In genomic region chr3L:7339216-7339742, dm6 we compare ENCODE assay signal across 5 fruit fly cellular contexts.
TF ChIP-seq lines count a peak whose summit lies in the region.

lark (plus strand) TSS chr3L:7339266.
eco (minus strand) TSS chr3L:7339340.

- no peak for TF ChIP-seq CTCF in whole organism, embryonic (GFP tag; optimal IDR thresholded peaks at IDR 0.05; lab: Kevin White, UChicago)

TF ChIP-seq in whole organism, adult, 20 proteins besides CTCF, POLR2A, EP300 and RAD21 (continues in another document):
- TF ChIP-seq CG1620 (GFP tag; optimal IDR thresholded peaks at IDR 0.05; lab: Kevin White, UChicago), result no peak
- TF ChIP-seq CG11617 (GFP tag; optimal IDR thresholded peaks at IDR 0.05; lab: Kevin White, UChicago), result no peak
- TF ChIP-seq bab1 (GFP tag; optimal IDR thresholded peaks at IDR 0.05; lab: Kevin White, UChicago), result peak; percentile 67
- peak; percentile 61 for TF ChIP-seq CG14711 (tag; optimal IDR thresholded peaks at IDR 0.05; lab: Kevin White, UChicago)
- TF ChIP-seq cic (GFP tag; optimal IDR thresholded peaks at IDR 0.05; lab: Kevin White, UChicago), result no peak
- no peak for TF ChIP-seq Crg-1 (GFP tag; optimal IDR thresholded peaks at IDR 0.05; lab: Kevin White, UChicago)
- no peak for TF ChIP-seq CG5204 (GFP tag; optimal IDR thresholded peaks at IDR 0.05; lab: Kevin White, UChicago)
- TF ChIP-seq Hr96 (GFP tag; optimal IDR thresholded peaks at IDR 0.05; lab: Kevin White, UChicago), result no peak
- TF ChIP-seq Clk (GFP tag; optimal IDR thresholded peaks at IDR 0.05; lab: Kevin White, UChicago), result no peak
- TF ChIP-seq CG7101 (tag; optimal IDR thresholded peaks at IDR 0.05; lab: Kevin White, UChicago), result no peak
- TF ChIP-seq Mnt (GFP tag; optimal IDR thresholded peaks at IDR 0.05; lab: Kevin White, UChicago), result peak; percentile 11
- no peak for TF ChIP-seq kay (GFP tag; lab: Kevin White, UChicago; ENCODE audit: borderline replicate concordance)
- TF ChIP-seq CG7045 (GFP tag; optimal IDR thresholded peaks at IDR 0.05; lab: Kevin White, UChicago), result no peak
- no peak for TF ChIP-seq CG33017 (tag; optimal IDR thresholded peaks at IDR 0.05; lab: Kevin White, UChicago)
- peak; percentile 3 for TF ChIP-seq CG12768 (GFP tag; optimal IDR thresholded peaks at IDR 0.05; lab: Kevin White, UChicago)
- no peak for TF ChIP-seq toe (GFP tag; optimal IDR thresholded peaks at IDR 0.05; lab: Kevin White, UChicago)
- no peak for TF ChIP-seq cnc (optimal IDR thresholded peaks at IDR 0.05; lab: Kevin White, UChicago)
- no peak for TF ChIP-seq ovo (GFP tag; optimal IDR thresholded peaks at IDR 0.05; lab: Kevin White, UChicago)
- TF ChIP-seq pad (GFP tag; optimal IDR thresholded peaks at IDR 0.05; lab: Kevin White, UChicago), result no peak

TF ChIP-seq in whole organism, embryonic, 481 proteins besides CTCF, POLR2A, EP300 and RAD21 (continues in another document):
- TF ChIP-seq CG1603 (tag; optimal IDR thresholded peaks at IDR 0.05; lab: Kevin White, UChicago), result peak; percentile 61
- TF ChIP-seq CG14667 (GFP tag; IDR thresholded peaks at IDR 0.05; lab: Robert Waterston, UW), result no peak
- no peak for TF ChIP-seq Mes4 (GFP tag; optimal IDR thresholded peaks at IDR 0.05; lab: Kevin White, UChicago)
- no peak for TF ChIP-seq GATAe (GFP tag; conservative IDR thresholded peaks at IDR 0.05; lab: Robert Waterston, UW)
- TF ChIP-seq CG4854 (GFP tag; optimal IDR thresholded peaks at IDR 0.05; lab: Kevin White, UChicago), result no peak
- TF ChIP-seq bbx (GFP tag; IDR thresholded peaks at IDR 0.05; lab: Robert Waterston, UW; ENCODE audit: partially characterized antibody), result peak; percentile 19; the same call in 1 of the 2 replicates
- no peak for TF ChIP-seq CG12155 (GFP tag; optimal IDR thresholded peaks at IDR 0.05; lab: Kevin White, UChicago)
- TF ChIP-seq nom (GFP tag; optimal IDR thresholded peaks at IDR 0.05; lab: Kevin White, UChicago), result peak; percentile 57
- TF ChIP-seq CG3281 (GFP tag; optimal IDR thresholded peaks at IDR 0.05; lab: Kevin White, UChicago), result no peak
- TF ChIP-seq dmrt99B (tag; optimal IDR thresholded peaks at IDR 0.05; lab: Kevin White, UChicago), result no peak
- no peak; the same call in 2 of the 3 replicates for TF ChIP-seq ci (GFP tag; IDR thresholded peaks at IDR 0.05; lab: Robert Waterston, UW)
- TF ChIP-seq H2.0 (GFP tag; IDR thresholded peaks at IDR 0.05; lab: Robert Waterston, UW), result no peak
- TF ChIP-seq CG8924 (tag; optimal IDR thresholded peaks at IDR 0.05; lab: Kevin White, UChicago), result peak; percentile 4
- TF ChIP-seq CG4404 (GFP tag; IDR thresholded peaks at IDR 0.05; lab: Robert Waterston, UW), result no peak
- no peak for TF ChIP-seq Rfx (GFP tag; IDR thresholded peaks at IDR 0.05; lab: Robert Waterston, UW)
- TF ChIP-seq CG10366 (GFP tag; IDR thresholded peaks at IDR 0.05; lab: Robert Waterston, UW), result no peak
- TF ChIP-seq MESR4 (GFP tag; optimal IDR thresholded peaks at IDR 0.05; lab: Kevin White, UChicago), result peak; percentile 98
- no peak for TF ChIP-seq chm (GFP tag; IDR thresholded peaks at IDR 0.05; lab: Robert Waterston, UW)
- TF ChIP-seq CG4617 (GFP tag; optimal IDR thresholded peaks at IDR 0.05; lab: Kevin White, UChicago; ENCODE audit: borderline replicate concordance), result peak; percentile 79

TF ChIP-seq in whole organism, prepupa, 60 proteins besides CTCF, POLR2A, EP300 and RAD21:
- TF ChIP-seq CG16779 (tag; optimal IDR thresholded peaks at IDR 0.05; lab: Kevin White, UChicago), result no peak
- no peak for TF ChIP-seq CG32006 (GFP tag; optimal IDR thresholded peaks at IDR 0.05; lab: Kevin White, UChicago)
- no peak for TF ChIP-seq Eip75B (GFP tag; optimal IDR thresholded peaks at IDR 0.05; lab: Kevin White, UChicago)
- no peak for TF ChIP-seq CG34406 (GFP tag; optimal IDR thresholded peaks at IDR 0.05; lab: Kevin White, UChicago)
- peak; percentile 57 for TF ChIP-seq CG15336 (GFP tag; IDR thresholded peaks at IDR 0.05; lab: Robert Waterston, UW)
- peak; percentile 68 for TF ChIP-seq CG6854 (GFP tag; optimal IDR thresholded peaks at IDR 0.05; lab: Kevin White, UChicago)
- no peak for TF ChIP-seq CG7368 (GFP tag; optimal IDR thresholded peaks at IDR 0.05; lab: Kevin White, UChicago)
- no peak for TF ChIP-seq Hr39 (GFP tag; optimal IDR thresholded peaks at IDR 0.05; lab: Kevin White, UChicago)
- TF ChIP-seq lz (GFP tag; optimal IDR thresholded peaks at IDR 0.05; lab: Kevin White, UChicago), result no peak
- peak; percentile 60 for TF ChIP-seq Eip78C (GFP tag; lab: Kevin White, UChicago)
- no peak for TF ChIP-seq CG3032 (tag; optimal IDR thresholded peaks at IDR 0.05; lab: Kevin White, UChicago)
- peak; percentile 6; the same call in 1 of the 3 replicates for TF ChIP-seq eg (GFP tag; IDR thresholded peaks at IDR 0.05; lab: Robert Waterston, UW)
- no peak for TF ChIP-seq CG11294 (GFP tag; IDR thresholded peaks at IDR 0.05; lab: Robert Waterston, UW)
- TF ChIP-seq CG6808 (GFP tag; optimal IDR thresholded peaks at IDR 0.05; lab: Kevin White, UChicago), result no peak
- no peak for TF ChIP-seq CG31627 (GFP tag; optimal IDR thresholded peaks at IDR 0.05; lab: Kevin White, UChicago)
- peak; percentile 13 for TF ChIP-seq esn (GFP tag; optimal IDR thresholded peaks at IDR 0.05; lab: Kevin White, UChicago)
- no peak for TF ChIP-seq pdm3 (GFP tag; optimal IDR thresholded peaks at IDR 0.05; lab: Kevin White, UChicago)

TF ChIP-seq in whole organism, pupa, 21 proteins besides CTCF, POLR2A, EP300 and RAD21:
- TF ChIP-seq CG8159 (tag; optimal IDR thresholded peaks at IDR 0.05; lab: Kevin White, UChicago) (no peak), CG4496 (GFP tag; IDR thresholded peaks at IDR 0.05; lab: Robert Waterston, UW) (0 out of 3 replicates have a peak, but pooled peaks have one; percentile 9), CG8301 (tag; optimal IDR thresholded peaks at IDR 0.05; lab: Kevin White, UChicago) (no peak), EcR (GFP tag; optimal IDR thresholded peaks at IDR 0.05; lab: Kevin White, UChicago) (peak; percentile 18), fd96Ca (GFP tag; IDR thresholded peaks at IDR 0.05; lab: Robert Waterston, UW) (no peak), CG34367 (tag; optimal IDR thresholded peaks at IDR 0.05; lab: Kevin White, UChicago) (peak; percentile 14), gl (tag; optimal IDR thresholded peaks at IDR 0.05; lab: Kevin White, UChicago) (peak; percentile 28)

TF ChIP-seq in whole organism, wandering third instar larva, 38 proteins besides CTCF, POLR2A, EP300 and RAD21:
- no peak for TF ChIP-seq Rel (GFP tag; optimal IDR thresholded peaks at IDR 0.05; lab: Kevin White, UChicago)
- peak; percentile 20 for TF ChIP-seq Rel (tag; optimal IDR thresholded peaks at IDR 0.05; lab: Kevin White, UChicago)
- TF ChIP-seq Hr83 (GFP tag; optimal IDR thresholded peaks at IDR 0.05; lab: Kevin White, UChicago; ENCODE audit: poor library complexity, severe bottlenecking), result peak; percentile 12
- peak; percentile 26 for TF ChIP-seq Sp1 (GFP tag; optimal IDR thresholded peaks at IDR 0.05; lab: Kevin White, UChicago)
- no peak for TF ChIP-seq sage (GFP tag; optimal IDR thresholded peaks at IDR 0.05; lab: Kevin White, UChicago)
- TF ChIP-seq woc (GFP tag; optimal IDR thresholded peaks at IDR 0.05; lab: Kevin White, UChicago), result no peak
